1 fruit fly cellular context compared by ENCODE assay signal in the genomic region with DNA sequence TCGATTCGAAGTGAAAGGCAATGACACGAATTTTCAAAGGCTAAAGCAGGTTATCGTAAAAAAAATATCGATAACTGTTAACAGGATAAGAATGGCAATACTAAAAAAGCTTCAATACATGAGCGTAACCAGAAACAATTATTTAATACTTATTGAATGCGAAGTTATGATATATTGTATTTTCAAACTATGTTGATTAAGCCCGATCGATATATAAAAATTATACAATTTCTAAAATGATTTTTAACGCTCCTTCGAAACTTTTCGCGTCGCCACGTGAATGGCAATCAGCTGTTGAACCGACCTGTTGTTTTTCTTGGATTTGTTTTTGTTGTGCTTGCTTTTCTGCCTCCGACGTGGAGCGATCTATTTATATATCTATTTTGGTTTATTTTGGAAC.
TF ChIP-seq lines count a peak whose summit lies in the region.

A gene (plus strand): TSS at position 305 of the 400 bp plus-strand sequence.
A gene (minus strand): TSS at position 324 of the 400 bp plus-strand sequence.

TF ChIP-seq in whole organism, embryonic, 481 proteins besides CTCF, POLR2A, EP300 and RAD21 (continued from another document):
- TF ChIP-seq CG12236 (GFP tag; optimal IDR thresholded peaks at IDR 0.05; lab: Kevin White, UChicago) (no peak), fd3F (GFP tag; optimal IDR thresholded peaks at IDR 0.05; lab: Kevin White, UChicago) (no peak), CG3838 (GFP tag; optimal IDR thresholded peaks at IDR 0.05; lab: Kevin White, UChicago) (no peak), amos (GFP tag; IDR thresholded peaks at IDR 0.05; lab: Robert Waterston, UW; ENCODE audit: partially characterized antibody) (peak; percentile 41; the same call in 1 of the 2 replicates), CG12942 (GFP tag; optimal IDR thresholded peaks at IDR 0.05; lab: Kevin White, UChicago) (no peak), zf30C (GFP tag; optimal IDR thresholded peaks at IDR 0.05; lab: Kevin White, UChicago) (no peak), zen2 (GFP tag; IDR thresholded peaks at IDR 0.05; lab: Robert Waterston, UW; ENCODE audit: partially characterized antibody) (peak; percentile 8; the same call in 1 of the 3 replicates), H15 (GFP tag; IDR thresholded peaks at IDR 0.05; lab: Robert Waterston, UW) (no peak), CG6765 (GFP tag; optimal IDR thresholded peaks at IDR 0.05; lab: Kevin White, UChicago) (no peak), esg (GFP tag; conservative IDR thresholded peaks at IDR 0.05; lab: Robert Waterston, UW) (no peak), MBD-R2 (GFP tag; IDR thresholded peaks at IDR 0.05; lab: Robert Waterston, UW) (peak; percentile 72), sna (GFP tag; IDR thresholded peaks at IDR 0.05; lab: Robert Waterston, UW; ENCODE audit: partially characterized antibody) (peak; percentile 54; the same call in 1 of the 2 replicates), E2f2 (GFP tag; IDR thresholded peaks at IDR 0.05; lab: Robert Waterston, UW) (peak; percentile 70), CG10267 (tag; optimal IDR thresholded peaks at IDR 0.05; lab: Kevin White, UChicago) (peak; percentile 11), Asciz (GFP tag; optimal IDR thresholded peaks at IDR 0.05; lab: Kevin White, UChicago) (no peak), btn (GFP tag; optimal IDR thresholded peaks at IDR 0.05; lab: Kevin White, UChicago) (no peak), CG2199 (GFP tag; IDR thresholded peaks at IDR 0.05; lab: Robert Waterston, UW) (no peak), nmo (GFP tag; optimal IDR thresholded peaks at IDR 0.05; lab: Kevin White, UChicago) (peak; percentile 5), pzg (GFP tag; optimal IDR thresholded peaks at IDR 0.05; lab: Kevin White, UChicago) (peak; percentile 38), CG17829 (tag; optimal IDR thresholded peaks at IDR 0.05; lab: Kevin White, UChicago) (no peak), lmd (GFP tag; IDR thresholded peaks at IDR 0.05; lab: Robert Waterston, UW) (no peak), ind (GFP tag; optimal IDR thresholded peaks at IDR 0.05; lab: Kevin White, UChicago) (no peak), CG9437 (GFP tag; optimal IDR thresholded peaks at IDR 0.05; lab: Kevin White, UChicago) (no peak), gem (tag; optimal IDR thresholded peaks at IDR 0.05; lab: Kevin White, UChicago) (no peak), Hr78 (GFP tag; optimal IDR thresholded peaks at IDR 0.05; lab: Kevin White, UChicago) (no peak), CG31441 (GFP tag; IDR thresholded peaks at IDR 0.05; lab: Robert Waterston, UW) (no peak), Nf-YA (GFP tag; IDR thresholded peaks at IDR 0.05; lab: Robert Waterston, UW) (no peak), CG18011 (GFP tag; optimal IDR thresholded peaks at IDR 0.05; lab: Kevin White, UChicago) (no peak), MTF-1 (GFP tag; optimal IDR thresholded peaks at IDR 0.05; lab: Kevin White, UChicago; ENCODE audit: borderline replicate concordance) (no peak), chinmo (GFP tag; IDR thresholded peaks at IDR 0.05; lab: Robert Waterston, UW; ENCODE audit: partially characterized antibody) (no peak), CG34224 (GFP tag; IDR thresholded peaks at IDR 0.05; lab: Robert Waterston, UW; ENCODE audit: partially characterized antibody) (peak; percentile 70), CG3995 (GFP tag; optimal IDR thresholded peaks at IDR 0.05; lab: Kevin White, UChicago) (peak; percentile 32), Dref (GFP tag; IDR thresholded peaks at IDR 0.05; lab: Robert Waterston, UW) (peak; percentile 58), lilli (GFP tag; optimal IDR thresholded peaks at IDR 0.05; lab: Kevin White, UChicago) (no peak), CG13296 (GFP tag; optimal IDR thresholded peaks at IDR 0.05; lab: Kevin White, UChicago) (no peak), CG9609 (GFP tag; optimal IDR thresholded peaks at IDR 0.05; lab: Kevin White, UChicago) (no peak), CG1603 (tag; optimal IDR thresholded peaks at IDR 0.05; lab: Kevin White, UChicago) (no peak), CG14860 (GFP tag; IDR thresholded peaks at IDR 0.05; lab: Robert Waterston, UW; ENCODE audit: partially characterized antibody) (0 out of 3 replicates have a peak, but pooled peaks have one; percentile 30), eve (GFP tag; optimal IDR thresholded peaks at IDR 0.05; lab: Kevin White, UChicago) (no peak), CG6689 (GFP tag; IDR thresholded peaks at IDR 0.05; lab: Robert Waterston, UW) (no peak), grau (tag; optimal IDR thresholded peaks at IDR 0.05; lab: Kevin White, UChicago) (no peak), CG2129 (GFP tag; IDR thresholded peaks at IDR 0.05; lab: Robert Waterston, UW; ENCODE audit: partially characterized antibody) (0 out of 2 replicates have a peak, but pooled peaks have one; percentile 26), D (optimal IDR thresholded peaks at IDR 0.05; lab: Kevin White, UChicago) (no peak), D (GFP tag; optimal IDR thresholded peaks at IDR 0.05; lab: Kevin White, UChicago) (no peak), twi (tag; optimal IDR thresholded peaks at IDR 0.05; lab: Kevin White, UChicago) (no peak), CG2116 (GFP tag; optimal IDR thresholded peaks at IDR 0.05; lab: Kevin White, UChicago) (peak; percentile 56), CG6654 (GFP tag; optimal IDR thresholded peaks at IDR 0.05; lab: Kevin White, UChicago) (no peak), Dp (GFP tag; optimal IDR thresholded peaks at IDR 0.05; lab: Kevin White, UChicago) (peak; percentile 62), ac (GFP tag; optimal IDR thresholded peaks at IDR 0.05; lab: Kevin White, UChicago) (no peak), CG14710 (tag; optimal IDR thresholded peaks at IDR 0.05; lab: Kevin White, UChicago) (peak; percentile 39), Tbp (GFP tag; optimal IDR thresholded peaks at IDR 0.05; lab: Kevin White, UChicago) (no peak), Doc3 (GFP tag; IDR thresholded peaks at IDR 0.05; lab: Robert Waterston, UW; ENCODE audit: partially characterized antibody) (peak; percentile 70), knrl (GFP tag; IDR thresholded peaks at IDR 0.05; lab: Robert Waterston, UW; ENCODE audit: partially characterized antibody) (peak; percentile 32; the same call in 1 of the 3 replicates), CG32772 (GFP tag; IDR thresholded peaks at IDR 0.05; lab: Robert Waterston, UW) (no peak), trem (tag; optimal IDR thresholded peaks at IDR 0.05; lab: Kevin White, UChicago) (peak; percentile 36), Bgb (GFP tag; IDR thresholded peaks at IDR 0.05; lab: Robert Waterston, UW; ENCODE audit: partially characterized antibody) (peak; percentile 35; the same call in 1 of the 2 replicates), bbx (GFP tag; IDR thresholded peaks at IDR 0.05; lab: Robert Waterston, UW; ENCODE audit: partially characterized antibody) (peak; percentile 37; the same call in 1 of the 2 replicates), Scr (GFP tag; IDR thresholded peaks at IDR 0.05; lab: Robert Waterston, UW; ENCODE audit: partially characterized antibody) (peak; percentile 67), al (GFP tag; IDR thresholded peaks at IDR 0.05; lab: Robert Waterston, UW) (no peak), CG4360 (GFP tag; IDR thresholded peaks at IDR 0.05; lab: Robert Waterston, UW) (peak; percentile 27; the same call in 1 of the 2 replicates), CG8089 (GFP tag; optimal IDR thresholded peaks at IDR 0.05; lab: Kevin White, UChicago) (no peak), chif (GFP tag; optimal IDR thresholded peaks at IDR 0.05; lab: Kevin White, UChicago) (no peak), phol (tag; optimal IDR thresholded peaks at IDR 0.05; lab: Kevin White, UChicago) (peak; percentile 15), unpg (GFP tag; optimal IDR thresholded peaks at IDR 0.05; lab: Kevin White, UChicago) (no peak), Sry-δ (GFP tag; optimal IDR thresholded peaks at IDR 0.05; lab: Kevin White, UChicago) (peak; percentile 40), crp (GFP tag; optimal IDR thresholded peaks at IDR 0.05; lab: Kevin White, UChicago) (peak; percentile 28 to 90), odd (GFP tag; optimal IDR thresholded peaks at IDR 0.05; lab: Kevin White, UChicago) (no peak), chn (GFP tag; optimal IDR thresholded peaks at IDR 0.05; lab: Kevin White, UChicago) (no peak), BEAF-32 (GFP tag; optimal IDR thresholded peaks at IDR 0.05; lab: Kevin White, UChicago) (peak; percentile 62), nom (GFP tag; optimal IDR thresholded peaks at IDR 0.05; lab: Kevin White, UChicago) (no peak), CG32532 (GFP tag; IDR thresholded peaks at IDR 0.05; lab: Robert Waterston, UW) (no peak), repo (GFP tag; optimal IDR thresholded peaks at IDR 0.05; lab: Kevin White, UChicago) (no peak), Nf-YC (tag; optimal IDR thresholded peaks at IDR 0.05; lab: Kevin White, UChicago) (no peak), CG15011 (GFP tag; optimal IDR thresholded peaks at IDR 0.05; lab: Kevin White, UChicago) (no peak), kah (GFP tag; optimal IDR thresholded peaks at IDR 0.05; lab: Kevin White, UChicago) (peak; percentile 94), HLH4C (GFP tag; IDR thresholded peaks at IDR 0.05; lab: Robert Waterston, UW; ENCODE audit: partially characterized antibody) (peak; percentile 61), CG16779 (GFP tag; IDR thresholded peaks at IDR 0.05; lab: Robert Waterston, UW) (no peak), CHES-1-like (GFP tag; optimal IDR thresholded peaks at IDR 0.05; lab: Kevin White, UChicago) (no peak), unc-4 (GFP tag; IDR thresholded peaks at IDR 0.05; lab: Robert Waterston, UW; ENCODE audit: partially characterized antibody) (peak; percentile 62), stwl (tag; optimal IDR thresholded peaks at IDR 0.05; lab: Kevin White, UChicago) (peak; percentile 29), Rx (GFP tag; IDR thresholded peaks at IDR 0.05; lab: Robert Waterston, UW) (no peak), CG13287 (GFP tag; IDR thresholded peaks at IDR 0.05; lab: Robert Waterston, UW; ENCODE audit: partially characterized antibody) (peak; percentile 77), pnt (GFP tag; optimal IDR thresholded peaks at IDR 0.05; lab: Kevin White, UChicago) (no peak), CG7556 (GFP tag; optimal IDR thresholded peaks at IDR 0.05; lab: Kevin White, UChicago) (no peak)
